Fruit fly (Drosophila melanogaster) whole organism, embryonic: ENCODE results near the gene TTLL4A.

Experiments used
- CG10274 ChIP-seq: fragments of 200-800 bp; sonication (Bioruptor generic); optimal IDR thresholded peaks from 3 replicates; lab custom pipeline; 2017; ENCODE audit warnings: missing biosample characterization, mild to moderate bottlenecking, missing genetic modification characterization
- CG10654 ChIP-seq: fragments of 200-800 bp; sonication (Bioruptor generic); optimal IDR thresholded peaks from 2 replicates; lab custom pipeline; 2016; ENCODE audit warnings: missing biosample characterization, missing genetic modification characterization
- CG11456 ChIP-seq: fragments of 200-800 bp; sonication (Bioruptor generic); IDR thresholded peaks from 3 replicates; pipeline ENCODE4 v1.3.6; 2022; ENCODE audit warnings: missing biosample characterization, missing genetic modification characterization
- CG11695 ChIP-seq: fragments of 200-800 bp; sonication (Bioruptor generic); IDR thresholded peaks from 3 replicates; pipeline ENCODE4 v1.3.6; 2022; ENCODE audit warnings: missing biosample characterization, missing genetic modification characterization
- CG12744 ChIP-seq: fragments of 200-800 bp; sonication (Bioruptor generic); optimal IDR thresholded peaks from 2 replicates; lab custom pipeline; 2016; ENCODE audit warnings: missing biosample characterization, missing genetic modification characterization
- CG13287 ChIP-seq: fragments of 200-800 bp; sonication (Bioruptor generic); IDR thresholded peaks from 2 replicates; pipeline ENCODE4 v1.3.6; 2022; ENCODE audit warnings: missing biosample characterization, missing genetic modification characterization; ENCODE audit not compliant: partially characterized antibody
- CG14667 ChIP-seq: fragments of 200-800 bp; sonication (Bioruptor generic); IDR thresholded peaks from 2 replicates; pipeline ENCODE4 v1.3.6; 2022; ENCODE audit warnings: missing biosample characterization, missing genetic modification characterization
- CG14710 ChIP-seq: fragments of 200-800 bp; sonication (Bioruptor generic); optimal IDR thresholded peaks from 3 replicates; lab custom pipeline; 2019; ENCODE audit warnings: missing biosample characterization, mild to moderate bottlenecking, missing genetic modification characterization, moderate library complexity
- CG15601 ChIP-seq: fragments of 200-800 bp; sonication (Bioruptor generic); optimal IDR thresholded peaks from 3 replicates; lab custom pipeline; 2019; ENCODE audit warnings: missing biosample characterization, mild to moderate bottlenecking, missing genetic modification characterization, moderate library complexity
- CG16815 ChIP-seq: fragments of 200-800 bp; sonication (Bioruptor generic); optimal IDR thresholded peaks from 3 replicates; lab custom pipeline; 2017; ENCODE audit warnings: missing biosample characterization, mild to moderate bottlenecking, missing genetic modification characterization
- CG17359 ChIP-seq: fragments of 200-800 bp; sonication (Bioruptor generic); optimal IDR thresholded peaks from 3 replicates; lab custom pipeline; 2018; ENCODE audit warnings: missing biosample characterization, mild to moderate bottlenecking, missing genetic modification characterization, moderate library complexity
- CG17361 ChIP-seq: fragments of 200-800 bp; sonication (Bioruptor generic); IDR thresholded peaks from 3 replicates; pipeline ENCODE4 v1.3.6; 2022; ENCODE audit warnings: missing biosample characterization, missing genetic modification characterization
- CG18476 ChIP-seq: fragments of 200-800 bp; sonication (Bioruptor generic); optimal IDR thresholded peaks from 2 replicates; lab custom pipeline; 2016; ENCODE audit warnings: missing biosample characterization, mild to moderate bottlenecking, missing genetic modification characterization
- CG31224 ChIP-seq: fragments of 200-800 bp; sonication (Bioruptor generic); IDR thresholded peaks from 2 replicates; pipeline ENCODE4 v1.3.6; 2022; ENCODE audit warnings: missing biosample characterization, missing genetic modification characterization
- CG31365 ChIP-seq: fragments of 200-800 bp; sonication (Bioruptor generic); optimal IDR thresholded peaks from 2 replicates; lab custom pipeline; 2018; ENCODE audit warnings: missing biosample characterization, mild to moderate bottlenecking, missing genetic modification characterization
- CG3407 ChIP-seq: fragments of 200-800 bp; sonication (Bioruptor generic); optimal IDR thresholded peaks from 2 replicates; lab custom pipeline; 2018; ENCODE audit warnings: missing biosample characterization, mild to moderate bottlenecking, missing genetic modification characterization
- CG34376 ChIP-seq: fragments of 200-800 bp; sonication (Bioruptor generic); optimal IDR thresholded peaks from 2 replicates; lab custom pipeline; 2018; ENCODE audit warnings: missing biosample characterization, mild to moderate bottlenecking, missing genetic modification characterization
- CG3995 ChIP-seq: fragments of 200-800 bp; sonication (Bioruptor generic); optimal IDR thresholded peaks from 3 replicates; lab custom pipeline; 2016; ENCODE audit warnings: missing biosample characterization, missing genetic modification characterization
- CG4282 ChIP-seq: fragments of 200-800 bp; sonication (Bioruptor generic); optimal IDR thresholded peaks from 2 replicates; lab custom pipeline; 2016; ENCODE audit warnings: missing biosample characterization, missing genetic modification characterization
- CG4424 ChIP-seq: fragments of 200-800 bp; sonication (Bioruptor generic); optimal IDR thresholded peaks from 3 replicates; lab custom pipeline; 2016; ENCODE audit warnings: missing biosample characterization, missing genetic modification characterization
- CG8388 ChIP-seq: fragments of 200-800 bp; sonication (Bioruptor generic); optimal IDR thresholded peaks from 2 replicates; lab custom pipeline; 2019; ENCODE audit warnings: missing biosample characterization, mild to moderate bottlenecking, missing genetic modification characterization, moderate library complexity
- CG9797 ChIP-seq: fragments of 200-800 bp; sonication (Bioruptor generic); optimal IDR thresholded peaks from 3 replicates; lab custom pipeline; 2018; ENCODE audit warnings: missing biosample characterization, mild to moderate bottlenecking, missing genetic modification characterization
- CTCF ChIP-seq: fragments of 200-800 bp; sonication (Bioruptor generic); optimal IDR thresholded peaks from 2 replicates; lab custom pipeline; 2017; ENCODE audit warnings: missing biosample characterization, mild to moderate bottlenecking, missing genetic modification characterization, moderate library complexity
- Dbx ChIP-seq: fragments of 200-800 bp; sonication (Bioruptor generic); IDR thresholded peaks from 3 replicates; pipeline ENCODE4 v1.3.6; 2022; ENCODE audit warnings: missing biosample characterization, missing genetic modification characterization
- Ets97D ChIP-seq: fragments of 200-800 bp; sonication (Bioruptor generic); optimal IDR thresholded peaks from 3 replicates; lab custom pipeline; 2016; ENCODE audit warnings: missing biosample characterization, missing genetic modification characterization
- Fer2 ChIP-seq: fragments of 200-800 bp; sonication (Bioruptor generic); optimal IDR thresholded peaks from 2 replicates; lab custom pipeline; 2018; ENCODE audit warnings: missing biosample characterization, mild to moderate bottlenecking, missing genetic modification characterization, moderate library complexity
- HLH3B ChIP-seq: fragments of 200-800 bp; sonication (Bioruptor generic); IDR thresholded peaks from 2 replicates; pipeline ENCODE4 v1.3.6; 2022; ENCODE audit warnings: missing biosample characterization, missing genetic modification characterization
- Kr ChIP-seq: fragments of 200-800 bp; sonication (Bioruptor generic); optimal IDR thresholded peaks from 2 replicates; lab custom pipeline; 2017; ENCODE audit warnings: missing biosample characterization, mild to moderate bottlenecking, missing genetic modification characterization
- Myb ChIP-seq: fragments of 200-800 bp; sonication (Bioruptor generic); optimal IDR thresholded peaks from 2 replicates; lab custom pipeline; 2016; ENCODE audit warnings: missing biosample characterization, missing genetic modification characterization
- NfI ChIP-seq: fragments of 200-800 bp; sonication (Bioruptor generic); optimal IDR thresholded peaks from 3 replicates; lab custom pipeline; 2018; ENCODE audit warnings: missing biosample characterization, mild to moderate bottlenecking, missing genetic modification characterization, moderate library complexity
- Opbp ChIP-seq: fragments of 200-800 bp; sonication (Bioruptor generic); IDR thresholded peaks from 3 replicates; pipeline ENCODE4 v1.3.6; 2022; ENCODE audit warnings: missing biosample characterization, missing genetic modification characterization; ENCODE audit not compliant: partially characterized antibody
- Optix ChIP-seq: fragments of 200-800 bp; sonication (Bioruptor generic); IDR thresholded peaks from 3 replicates; pipeline ENCODE4 v1.3.6; 2022; ENCODE audit warnings: missing biosample characterization, missing genetic modification characterization
- Rfx ChIP-seq: fragments of 200-800 bp; sonication (Bioruptor generic); IDR thresholded peaks from 2 replicates; pipeline ENCODE4 v1.3.6; 2022; ENCODE audit warnings: missing biosample characterization, missing genetic modification characterization
- Sry-β ChIP-seq: fragments of 200-800 bp; sonication (Bioruptor generic); optimal IDR thresholded peaks from 2 replicates; lab custom pipeline; 2018; ENCODE audit warnings: missing biosample characterization, mild to moderate bottlenecking, missing genetic modification characterization, moderate library complexity
- Trl ChIP-seq, 3 experiments: fragments of >200 bp in 2 of 3; fragments of 200-800 bp in 1 of 3; sonication (Bioruptor generic) in 1 of 3; optimal IDR thresholded peaks; 2 replicates in 1 of 3; 3 replicates in 2 of 3; lab custom pipeline; 2016 to 2017; ENCODE audit warnings: missing biosample characterization in 1 of 3, missing genetic modification characterization in 1 of 3
- YL-1 ChIP-seq: fragments of 200-800 bp; sonication (Bioruptor generic); optimal IDR thresholded peaks from 3 replicates; lab custom pipeline; 2017; ENCODE audit warnings: missing biosample characterization, mild to moderate bottlenecking, missing genetic modification characterization
- al ChIP-seq: fragments of 200-800 bp; sonication (Bioruptor generic); IDR thresholded peaks from 2 replicates; pipeline ENCODE4 v1.3.6; 2022; ENCODE audit warnings: missing biosample characterization, missing genetic modification characterization
- crol ChIP-seq: fragments of 200-800 bp; sonication (Bioruptor generic); IDR thresholded peaks from 2 replicates; pipeline ENCODE4 v1.3.6; 2022; ENCODE audit warnings: missing biosample characterization, missing genetic modification characterization
- crp ChIP-seq, 2 experiments: fragments of 200-800 bp; sonication (Bioruptor generic); optimal IDR thresholded peaks; 2 replicates in 1 of 2; 3 replicates in 1 of 2; lab custom pipeline; 2017; ENCODE audit warnings: missing biosample characterization in 2 of 2, missing genetic modification characterization in 2 of 2, mild to moderate bottlenecking in 1 of 2, moderate library complexity in 1 of 2
- ewg ChIP-seq: fragments of 200-800 bp; sonication (Bioruptor generic); optimal IDR thresholded peaks from 3 replicates; lab custom pipeline; 2017; ENCODE audit warnings: mild to moderate bottlenecking, missing biosample characterization, missing genetic modification reagents, missing genetic modification characterization
- nerfin-1 ChIP-seq: fragments of 200-800 bp; sonication (Bioruptor generic); optimal IDR thresholded peaks from 3 replicates; lab custom pipeline; 2019; ENCODE audit warnings: missing biosample characterization, mild to moderate bottlenecking, missing genetic modification characterization, moderate library complexity
- nmo ChIP-seq: fragments of 200-800 bp; sonication (Bioruptor generic); optimal IDR thresholded peaks from 2 replicates; lab custom pipeline; 2018; ENCODE audit warnings: missing biosample characterization, mild to moderate bottlenecking, missing genetic modification characterization, moderate library complexity
- pfk ChIP-seq: fragments of 200-800 bp; sonication (Bioruptor generic); optimal IDR thresholded peaks from 2 replicates; lab custom pipeline; 2018; ENCODE audit warnings: missing biosample characterization, mild to moderate bottlenecking, missing genetic modification characterization, moderate library complexity
- prd ChIP-seq, 3 experiments: fragments of >200 bp in 2 of 3; fragments of 200-800 bp in 1 of 3; sonication (Bioruptor generic) in 1 of 3; optimal IDR thresholded peaks in 2 of 3; IDR thresholded peaks in 1 of 3; 2 replicates in 2 of 3; 3 replicates in 1 of 3; pipeline versions ENCODE4 v1.3.6 to Lab custom; 2017 to 2022; ENCODE audit warnings: missing biosample characterization in 1 of 3, missing genetic modification characterization in 1 of 3
- ranshi ChIP-seq: fragments of 200-800 bp; sonication (Bioruptor generic); IDR thresholded peaks from 2 replicates; pipeline ENCODE4 v1.3.6; 2022; ENCODE audit warnings: missing biosample characterization, missing genetic modification characterization
- schlank ChIP-seq: fragments of 200-800 bp; sonication (Bioruptor generic); optimal IDR thresholded peaks from 2 replicates; lab custom pipeline; 2018; ENCODE audit warnings: missing biosample characterization, mild to moderate bottlenecking, missing genetic modification characterization
- slou ChIP-seq: fragments of 200-800 bp; sonication (Bioruptor generic); optimal IDR thresholded peaks from 3 replicates; lab custom pipeline; 2016; ENCODE audit warnings: missing biosample characterization, missing genetic modification characterization
- unpg ChIP-seq: fragments of 200-800 bp; sonication (Bioruptor generic); optimal IDR thresholded peaks from 3 replicates; lab custom pipeline; 2018; ENCODE audit warnings: missing biosample characterization, mild to moderate bottlenecking, missing genetic modification characterization, moderate library complexity
- wor ChIP-seq: fragments of 200-800 bp; sonication (Bioruptor generic); IDR thresholded peaks from 2 replicates; pipeline ENCODE4 v1.3.6; 2022; ENCODE audit warnings: missing biosample characterization, missing genetic modification characterization
- zen2 ChIP-seq: fragments of 200-800 bp; sonication (Bioruptor generic); IDR thresholded peaks from 3 replicates; pipeline ENCODE4 v1.3.6; 2022; ENCODE audit warnings: missing biosample characterization, missing genetic modification characterization; ENCODE audit not compliant: partially characterized antibody

TTLL4A gene

dm6 chr2L:11010999-11011398 is 21.8 kb downstream of the TTLL4A start, which contains the start of the genes Art8 and dUTPase (continued):
- TF ChIP-seq crp (GFP tag; optimal IDR thresholded peaks at IDR 0.05; lab: Kevin White, UChicago) (no peak), CG10654 (GFP tag; lab: Kevin White, UChicago) (peak; percentile 70), CG14667 (GFP tag; lab: Robert Waterston, UW) (peak; percentile 48; the same call in 1 of the 2 replicates), Trl (optimal IDR thresholded peaks at IDR 0.05; lab: Kevin White, UChicago) (no peak), Trl (GFP tag; optimal IDR thresholded peaks at IDR 0.05; lab: Kevin White, UChicago) (peak; percentile 35), CG13287 (GFP tag; lab: Robert Waterston, UW) (peak; percentile 97), CG17359 (tag; lab: Kevin White, UChicago) (peak; percentile 66), CG12744 (GFP tag; lab: Kevin White, UChicago) (peak; percentile 30), Sry-β (no peak), Opbp (GFP tag; lab: Robert Waterston, UW) (peak; percentile 81), CG8388 (peak; percentile 65), Dbx (peak; percentile 88), crol (GFP tag; lab: Robert Waterston, UW) (no peak), CG3995 (GFP tag; lab: Kevin White, UChicago) (peak; percentile 39), CG9797 (GFP tag; lab: Kevin White, UChicago) (peak; percentile 74), pfk (GFP tag; lab: Kevin White, UChicago) (no peak), al (GFP tag; lab: Robert Waterston, UW) (peak; percentile 45), unpg (GFP tag; lab: Kevin White, UChicago) (peak; percentile 75), CG3407 (GFP tag; lab: Kevin White, UChicago) (peak; percentile 29), CG31365 (no peak), ranshi (GFP tag; lab: Robert Waterston, UW) (peak; percentile 53), CG34376 (GFP tag; lab: Kevin White, UChicago) (peak; percentile 58), prd (optimal IDR thresholded peaks at IDR 0.05; lab: Kevin White, UChicago) (no peak), prd (GFP tag; IDR thresholded peaks at IDR 0.05; lab: Robert Waterston, UW) (peak; percentile 76), wor (GFP tag; lab: Robert Waterston, UW) (peak; percentile 48), Optix (GFP tag; lab: Robert Waterston, UW) (no peak), CG18476 (GFP tag; lab: Kevin White, UChicago) (peak; percentile 51), CG11695 (peak; percentile 48; the same call in 1 of the 3 replicates), Rfx (peak; percentile 71), CG4282 (GFP tag; lab: Kevin White, UChicago) (no peak), nerfin-1 (tag; lab: Kevin White, UChicago) (peak; percentile 56), Myb (GFP tag; lab: Kevin White, UChicago) (peak; percentile 80), NfI (peak; percentile 56), HLH3B (peak; percentile 55), CG15601 (tag; lab: Kevin White, UChicago) (peak; percentile 66), CG11456 (GFP tag; lab: Robert Waterston, UW) (0 out of 3 replicates have a peak, but pooled peaks have one; percentile 23), CG4424 (GFP tag; lab: Kevin White, UChicago) (peak; percentile 84), CG17361 (GFP tag; lab: Robert Waterston, UW) (peak; percentile 80), ewg (GFP tag; lab: Kevin White, UChicago) (peak; percentile 28), CG14710 (tag; lab: Kevin White, UChicago) (peak; percentile 90), YL-1 (peak; percentile 82), CG31224 (GFP tag; lab: Robert Waterston, UW) (peak; percentile 47; the same call in 1 of the 2 replicates), Ets97D (GFP tag; lab: Kevin White, UChicago) (peak; percentile 66), zen2 (GFP tag; lab: Robert Waterston, UW) (no peak; the same call in 2 of the 3 replicates), schlank (tag; lab: Kevin White, UChicago) (no peak), nmo (peak; percentile 86), CG10274 (GFP tag; lab: Kevin White, UChicago) (no peak), CTCF (peak; percentile 25), slou (GFP tag; lab: Kevin White, UChicago) (peak; percentile 69), Kr (no peak), CG16815 (GFP tag; lab: Kevin White, UChicago) (peak; percentile 38), Fer2 (tag; lab: Kevin White, UChicago) (peak; percentile 40)
